Fruit fly (Drosophila melanogaster) whole organism, adult: ENCODE results near the gene wam.

Experiments
- CG11617 ChIP-seq: fragments of 200-800 bp; sonication (Bioruptor generic); optimal IDR thresholded peaks from 2 replicates; lab custom pipeline; 2017; ENCODE audit warnings: mild to moderate bottlenecking, missing biosample characterization, missing genetic modification reagents, missing genetic modification characterization
- CG12768 ChIP-seq: fragments of 200-800 bp; sonication (Bioruptor generic); optimal IDR thresholded peaks from 2 replicates; lab custom pipeline; 2017; ENCODE audit warnings: missing biosample characterization, missing genetic modification characterization, mild to moderate bottlenecking, moderate library complexity, missing genetic modification reagents
- CG5204 ChIP-seq: fragments of 200-800 bp; sonication (Bioruptor generic); optimal IDR thresholded peaks from 2 replicates; lab custom pipeline; 2016; ENCODE audit warnings: missing biosample characterization, missing genetic modification characterization
- Clk ChIP-seq: fragments of 200-800 bp; sonication (Bioruptor generic); optimal IDR thresholded peaks from 2 replicates; lab custom pipeline; 2017; ENCODE audit warnings: missing biosample characterization, missing genetic modification characterization
- Crg-1 ChIP-seq: fragments of 200-800 bp; sonication (Bioruptor generic); optimal IDR thresholded peaks from 2 replicates; lab custom pipeline; 2016; ENCODE audit warnings: missing biosample characterization, missing genetic modification characterization
- cic ChIP-seq: fragments of 200-800 bp; sonication (Bioruptor generic); optimal IDR thresholded peaks from 2 replicates; lab custom pipeline; 2017; ENCODE audit warnings: missing biosample characterization, mild to moderate bottlenecking, missing genetic modification characterization, moderate library complexity
- ovo ChIP-seq: fragments of 200-800 bp; sonication (Bioruptor generic); optimal IDR thresholded peaks from 2 replicates; lab custom pipeline; 2016; ENCODE audit warnings: missing biosample characterization, missing genetic modification characterization
- pad ChIP-seq: fragments of 200-800 bp; sonication (Bioruptor generic); optimal IDR thresholded peaks from 3 replicates; lab custom pipeline; 2017; ENCODE audit warnings: missing biosample characterization, missing genetic modification characterization, mild to moderate bottlenecking, moderate library complexity, missing genetic modification reagents
- tj ChIP-seq: fragments of 200-800 bp; sonication (Bioruptor generic); optimal IDR thresholded peaks from 3 replicates; lab custom pipeline; 2017; ENCODE audit warnings: missing biosample characterization, mild to moderate bottlenecking, missing genetic modification characterization, moderate library complexity

DNA sequence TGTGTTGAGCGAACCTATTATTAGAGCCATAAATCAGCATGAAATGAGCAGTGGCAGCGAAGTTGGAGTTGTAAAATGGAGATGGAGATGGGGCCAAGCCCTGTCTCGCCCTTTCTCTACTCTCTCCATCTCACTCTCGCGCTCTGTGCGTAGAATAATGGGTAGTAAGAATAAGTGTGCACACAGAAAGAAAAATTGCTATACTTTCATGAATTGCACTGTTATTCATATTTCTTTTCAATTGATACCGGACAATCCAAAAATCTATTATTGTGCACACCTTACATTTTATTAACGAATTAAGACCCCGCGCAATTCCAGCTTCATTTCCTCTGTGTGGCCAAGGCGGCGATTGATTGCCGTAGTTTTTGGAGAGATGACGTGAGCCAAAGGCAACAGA, 8.0 kb downstream of the wam start:
- TF ChIP-seq Crg-1: no peak
- TF ChIP-seq ovo (GFP tag; lab: Kevin White, UChicago): no peak
- no peak for TF ChIP-seq CG5204 (GFP tag; lab: Kevin White, UChicago)
- TF ChIP-seq Clk (GFP tag; lab: Kevin White, UChicago): no peak
- TF ChIP-seq tj (GFP tag; lab: Kevin White, UChicago): no peak
- TF ChIP-seq pad (GFP tag; lab: Kevin White, UChicago): peak; percentile 69
- TF ChIP-seq CG11617: no peak
- no peak for TF ChIP-seq CG12768 (GFP tag; lab: Kevin White, UChicago)
- no peak for TF ChIP-seq cic (GFP tag; lab: Kevin White, UChicago)
